Worm (Caenorhabditis elegans): ENCODE results near the gene F49C12.12.
A peak's percentile ranks its signal among the peaks of the same experiment; 100 is the strongest.
"Not testable (repeated sequence)": the region's sequence is repeated elsewhere in the genome, so short reads cannot be mapped to it uniquely, and the experiment has no call there.

F49C12.12 gene

DNA sequence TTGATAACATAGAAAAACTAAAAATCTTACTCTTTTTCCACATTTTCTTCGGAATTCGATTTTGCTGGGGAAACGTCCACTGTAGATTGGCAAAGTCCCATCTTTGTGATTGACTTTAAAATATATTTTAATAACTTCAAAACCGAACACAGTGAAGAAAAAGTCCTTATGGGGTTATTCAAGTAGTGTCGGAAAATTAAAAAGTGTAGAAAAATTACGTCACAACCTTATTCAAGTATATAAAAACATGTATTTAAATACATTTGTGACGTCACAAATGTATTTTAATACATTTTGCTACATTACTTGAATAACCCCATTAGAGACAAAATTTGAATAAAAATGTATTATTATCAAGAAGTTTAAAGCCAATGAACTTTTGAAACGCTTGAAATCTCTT lies 8.1 kb downstream of the F49C12.12 start, which contains the start of gene F49C12.7:
Gene F49C12.7 (minus strand): TSS at position 101 of the 400 bp plus-strand sequence.
- TF ChIP-seq lir-3 (tag; optimal IDR thresholded peaks at IDR 0.05; ENCODE audit: poor library complexity); ztf-4 (tag; optimal IDR thresholded peaks at IDR 0.05); nhr-90 (tag; optimal IDR thresholded peaks at IDR 0.05; ENCODE audit: poor library complexity): not testable (repeated sequence)

DNA sequence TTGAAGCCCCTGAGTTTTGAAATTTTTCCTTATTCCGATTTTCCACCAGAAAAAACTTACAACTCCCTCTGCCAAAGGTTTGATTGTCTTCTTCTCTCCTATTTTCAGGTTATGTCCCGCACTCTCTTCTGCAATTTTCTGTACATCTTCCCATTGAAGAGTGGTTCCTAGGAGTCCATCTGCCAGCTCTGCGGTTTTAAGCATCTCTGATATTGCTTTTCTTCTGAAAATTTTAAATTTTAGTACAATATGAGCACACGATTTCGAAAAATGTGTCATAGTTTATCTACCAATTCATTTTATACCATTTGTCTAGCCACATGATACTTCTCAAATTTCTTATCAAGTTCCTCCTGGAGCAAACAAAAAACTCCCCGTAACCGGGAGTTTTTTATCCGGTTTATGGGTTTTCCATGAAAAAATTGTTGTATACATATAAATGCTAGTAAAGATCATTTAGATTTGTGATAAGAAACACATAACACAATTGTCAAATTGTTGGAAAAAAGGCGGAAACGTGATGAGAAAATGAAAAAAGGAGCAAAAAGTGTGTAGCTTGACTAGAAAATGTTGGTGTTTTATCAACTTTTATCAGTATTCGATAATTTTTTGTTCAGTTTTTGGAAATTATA lies 9.8 kb downstream of the F49C12.12 start:
- TF ChIP-seq nhr-20 (tag; optimal IDR thresholded peaks at IDR 0.05) (peak; percentile 7), elt-2 (tag; optimal IDR thresholded peaks at IDR 0.05) (peak; percentile 90), pax-3 (tag; optimal IDR thresholded peaks at IDR 0.05) (no peak), efl-1 (optimal IDR thresholded peaks at IDR 0.05) (no peak), efl-1 (GFP tag; optimal IDR thresholded peaks at IDR 0.05 in 1 of 2) (peak in 1 of 2 experiments; percentile 75), fkh-4 (tag; optimal IDR thresholded peaks at IDR 0.05; ENCODE audit: borderline replicate concordance) (no peak)

DNA sequence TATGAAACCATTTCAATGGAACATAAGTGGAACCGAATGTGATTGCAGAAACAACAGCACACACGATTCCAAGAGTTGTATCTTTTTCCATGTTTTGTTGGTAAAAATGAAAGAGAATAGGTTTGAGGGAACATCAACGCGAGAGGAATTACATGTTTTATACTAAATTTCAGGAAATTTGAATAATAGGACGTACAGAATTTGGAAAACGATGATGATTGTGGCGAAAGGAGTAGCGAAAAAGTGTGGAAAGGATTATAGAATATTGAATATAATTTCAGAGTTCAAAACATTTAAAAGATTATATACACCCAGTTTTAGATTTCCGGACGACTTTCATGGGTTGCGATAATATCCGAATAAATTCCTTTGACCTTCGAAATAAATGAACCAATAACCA lies 11.9 kb downstream of the F49C12.12 start, which contains the start of gene F49C12.6:
Gene F49C12.6 (minus strand): TSS at position 101 of the 400 bp plus-strand sequence.
- TF ChIP-seq C16A3.4 (tag; optimal IDR thresholded peaks at IDR 0.05) (no peak), aly-2 (tag; optimal IDR thresholded peaks at IDR 0.05) (no peak), sup-37 (GFP tag; optimal IDR thresholded peaks at IDR 0.05) (no peak), efl-3 (GFP tag; optimal IDR thresholded peaks at IDR 0.05) (no peak), F16B12.6 (tag; optimal IDR thresholded peaks at IDR 0.05) (no peak), nhr-11 (tag; optimal IDR thresholded peaks at IDR 0.05) (no peak), ceh-88 (GFP tag; IDR thresholded peaks at IDR 0.05) (no peak), hlh-17 (GFP tag; optimal IDR thresholded peaks at IDR 0.05; ENCODE audit: borderline replicate concordance) (no peak), fkh-8 (tag; optimal IDR thresholded peaks at IDR 0.05) (no peak), elt-2 (tag; optimal IDR thresholded peaks at IDR 0.05) (no peak), elt-3 (tag; optimal IDR thresholded peaks at IDR 0.05) (no peak)

DNA sequence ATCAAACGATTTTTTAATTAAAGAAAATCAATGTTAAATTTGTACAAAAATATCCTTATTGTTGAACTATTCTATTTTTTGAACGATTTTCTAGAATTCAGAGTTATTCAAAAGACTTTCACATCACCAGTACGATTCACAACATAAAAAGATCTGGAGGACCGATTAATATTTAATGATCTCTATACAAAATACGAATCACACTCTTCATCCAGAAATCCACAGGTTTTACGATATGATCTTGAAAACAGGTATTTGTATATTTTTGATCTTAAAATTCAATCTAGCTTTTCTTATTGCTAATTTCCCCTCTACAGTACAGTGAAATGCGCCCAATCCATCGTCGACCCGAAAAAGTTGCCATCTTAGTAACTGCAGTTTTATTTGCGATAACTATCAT lies 16.3 kb downstream of the F49C12.12 start, which contains the start of gene F49C12.5:
Gene F49C12.5 (plus strand): TSS at position 301 of the 400 bp plus-strand sequence.
- no peak for TF ChIP-seq zip-4 (GFP tag; optimal IDR thresholded peaks at IDR 0.05)
- no peak for TF ChIP-seq nhr-84 (tag; optimal IDR thresholded peaks at IDR 0.05)
- TF ChIP-seq mep-1 (tag; optimal IDR thresholded peaks at IDR 0.05): no peak
- no peak for TF ChIP-seq ceh-63 (GFP tag; optimal IDR thresholded peaks at IDR 0.05)
- no peak for TF ChIP-seq lin-15B (tag; optimal IDR thresholded peaks at IDR 0.05)
- no peak for TF ChIP-seq lsy-2 (tag; optimal IDR thresholded peaks at IDR 0.05)
- no peak for TF ChIP-seq pax-3 (tag; optimal IDR thresholded peaks at IDR 0.05)
- TF ChIP-seq ceh-8 (GFP tag; optimal IDR thresholded peaks at IDR 0.05): no peak

DNA sequence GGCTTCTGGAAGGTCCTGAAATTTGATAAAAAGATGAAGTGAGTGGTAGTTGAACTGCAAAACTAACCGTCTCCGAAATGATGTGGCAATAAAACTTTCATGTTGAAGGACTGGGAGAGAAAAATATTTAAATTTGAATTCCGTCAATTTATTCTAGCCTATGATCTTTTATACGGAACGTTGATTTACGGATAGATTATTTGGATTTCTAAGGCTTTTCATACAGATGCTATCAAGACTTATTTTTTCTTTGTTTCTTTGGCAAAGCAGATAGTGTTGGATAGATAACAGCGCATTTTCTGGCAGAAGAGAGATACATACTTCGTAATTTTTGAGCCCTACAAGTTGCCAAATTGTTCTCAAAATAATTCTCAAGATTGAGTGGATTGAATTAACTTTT lies 16.9 kb downstream of the F49C12.12 start, which contains the start of gene F49C12.4:
Gene F49C12.4 (minus strand): TSS at position 101 of the 400 bp plus-strand sequence.
- TF ChIP-seq jun-1 (tag; optimal IDR thresholded peaks at IDR 0.05): no peak
- TF ChIP-seq nhr-77 (tag; optimal IDR thresholded peaks at IDR 0.05): no peak

DNA sequence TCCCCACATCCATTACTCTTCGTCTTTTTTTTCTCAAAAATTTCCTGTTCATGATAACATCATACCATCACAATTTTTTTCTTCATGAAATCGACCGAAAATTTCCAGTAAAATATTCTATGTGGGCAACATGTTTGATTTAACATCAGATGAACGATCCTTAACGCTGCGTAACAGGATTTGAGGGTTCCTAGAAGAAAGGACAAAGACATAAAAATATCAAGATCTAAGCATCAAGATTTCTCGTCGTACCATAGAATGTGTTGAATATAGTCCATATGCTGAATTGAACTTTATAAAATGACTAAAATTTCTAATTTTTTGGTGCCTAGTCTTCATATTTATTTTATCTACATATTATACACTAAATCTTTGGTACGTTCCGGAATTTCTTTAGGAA lies 20.8 kb downstream of the F49C12.12 start, which contains the start of gene F49C12.3:
Gene F49C12.3 (plus strand): TSS at position 301 of the 400 bp plus-strand sequence.
- TF ChIP-seq lir-3 (tag; optimal IDR thresholded peaks at IDR 0.05; ENCODE audit: poor library complexity): no peak
- TF ChIP-seq dsc-1 (tag; optimal IDR thresholded peaks at IDR 0.05): no peak
- no peak for TF ChIP-seq ets-5 (GFP tag; IDR thresholded peaks at IDR 0.05)
- TF ChIP-seq mep-1 (tag; optimal IDR thresholded peaks at IDR 0.05): no peak
- no peak for TF ChIP-seq sox-4 (tag; optimal IDR thresholded peaks at IDR 0.05)
- TF ChIP-seq unc-130 (tag; optimal IDR thresholded peaks at IDR 0.05): no peak
- TF ChIP-seq vab-15 (tag; optimal IDR thresholded peaks at IDR 0.05): no peak
- no peak for TF ChIP-seq nhr-71 (tag; optimal IDR thresholded peaks at IDR 0.05)
- TF ChIP-seq F16B12.6 (tag; optimal IDR thresholded peaks at IDR 0.05): no peak
- no peak for TF ChIP-seq zag-1 (tag; optimal IDR thresholded peaks at IDR 0.05)

Measured in whole organism, L1 larva.